Fruit fly (Drosophila melanogaster) whole organism, embryonic: ENCODE results near the gene pes.
A peak's percentile ranks its signal among the peaks of the same experiment; 100 is the strongest.

Source experiments
- Bdp1 ChIP-seq: fragments of 200-800 bp; sonication (Bioruptor generic); optimal IDR thresholded peaks from 3 replicates; lab custom pipeline; 2016; ENCODE audit warnings: missing biosample characterization, missing genetic modification characterization
- CG10321 ChIP-seq: fragments of 200-800 bp; sonication (Bioruptor generic); IDR thresholded peaks from 2 replicates; pipeline ENCODE4 v1.3.6; 2022; ENCODE audit warnings: missing biosample characterization, missing genetic modification characterization
- CG11398 ChIP-seq: fragments of 200-800 bp; sonication (Bioruptor generic); optimal IDR thresholded peaks from 2 replicates; lab custom pipeline; 2016; ENCODE audit warnings: missing biosample characterization, missing genetic modification characterization
- CG11504 ChIP-seq: fragments of 200-800 bp; sonication (Bioruptor generic); optimal IDR thresholded peaks from 3 replicates; lab custom pipeline; 2019; ENCODE audit warnings: missing biosample characterization, mild to moderate bottlenecking, missing genetic modification characterization, moderate library complexity
- CG12236 ChIP-seq: fragments of 200-800 bp; sonication (Bioruptor generic); optimal IDR thresholded peaks from 2 replicates; lab custom pipeline; 2016; ENCODE audit warnings: missing biosample characterization, missing genetic modification characterization
- CG12659 ChIP-seq: fragments of 200-800 bp; sonication (Bioruptor generic); optimal IDR thresholded peaks from 3 replicates; lab custom pipeline; 2017; ENCODE audit warnings: mild to moderate bottlenecking, missing biosample characterization, missing genetic modification reagents, missing genetic modification characterization
- CG15696 ChIP-seq: fragments of 200-800 bp; sonication (Bioruptor generic); optimal IDR thresholded peaks from 2 replicates; lab custom pipeline; 2019; ENCODE audit warnings: missing biosample characterization, mild to moderate bottlenecking, missing genetic modification characterization, moderate library complexity
- CG1602 ChIP-seq: fragments of 200-800 bp; sonication (Bioruptor generic); optimal IDR thresholded peaks from 3 replicates; lab custom pipeline; 2016; ENCODE audit warnings: missing biosample characterization, missing genetic modification characterization
- CG18599 ChIP-seq: fragments of 200-800 bp; sonication (Bioruptor generic); optimal IDR thresholded peaks from 3 replicates; lab custom pipeline; 2017; ENCODE audit warnings: missing biosample characterization, missing genetic modification characterization, mild to moderate bottlenecking, moderate library complexity, missing genetic modification reagents
- CG2199 ChIP-seq: fragments of 200-800 bp; sonication (Bioruptor generic); IDR thresholded peaks from 3 replicates; pipeline ENCODE4 v1.3.6; 2022; ENCODE audit warnings: missing biosample characterization, missing genetic modification characterization
- CG3163 ChIP-seq: fragments of 200-800 bp; sonication (Bioruptor generic); optimal IDR thresholded peaks from 3 replicates; lab custom pipeline; 2016; ENCODE audit warnings: missing biosample characterization, missing genetic modification characterization
- CG34224 ChIP-seq: fragments of 200-800 bp; sonication (Bioruptor generic); IDR thresholded peaks from 3 replicates; pipeline ENCODE4 v1.3.6; 2022; ENCODE audit warnings: missing biosample characterization, missing genetic modification characterization; ENCODE audit not compliant: partially characterized antibody
- CG34422 ChIP-seq: fragments of 200-800 bp; sonication (Bioruptor generic); IDR thresholded peaks from 3 replicates; pipeline ENCODE4 v1.3.6; 2022; ENCODE audit warnings: missing biosample characterization, missing genetic modification characterization
- CG3838 ChIP-seq: fragments of 200-800 bp; sonication (Bioruptor generic); optimal IDR thresholded peaks from 3 replicates; lab custom pipeline; 2016; ENCODE audit warnings: missing biosample characterization, missing genetic modification characterization
- CG4282 ChIP-seq: fragments of 200-800 bp; sonication (Bioruptor generic); optimal IDR thresholded peaks from 2 replicates; lab custom pipeline; 2016; ENCODE audit warnings: missing biosample characterization, missing genetic modification characterization
- CG5245 ChIP-seq: fragments of 200-800 bp; sonication (Bioruptor generic); optimal IDR thresholded peaks from 3 replicates; lab custom pipeline; 2016; ENCODE audit warnings: missing biosample characterization, missing genetic modification characterization
- CG8290 ChIP-seq, 3 experiments: fragments of 200-800 bp; sonication (Bioruptor generic); optimal IDR thresholded peaks; 2 replicates each; lab custom pipeline; 2016 to 2019; ENCODE audit warnings: missing biosample characterization in 3 of 3, missing genetic modification characterization in 3 of 3, mild to moderate bottlenecking in 2 of 3, moderate library complexity in 1 of 3
- CG8388 ChIP-seq: fragments of 200-800 bp; sonication (Bioruptor generic); optimal IDR thresholded peaks from 2 replicates; lab custom pipeline; 2019; ENCODE audit warnings: missing biosample characterization, mild to moderate bottlenecking, missing genetic modification characterization, moderate library complexity
- Dek ChIP-seq: fragments of 200-800 bp; sonication (Bioruptor generic); optimal IDR thresholded peaks from 3 replicates; lab custom pipeline; 2019; ENCODE audit warnings: missing biosample characterization, mild to moderate bottlenecking, missing genetic modification characterization, moderate library complexity
- Dfd ChIP-seq, 2 experiments: fragments of >200 bp; optimal IDR thresholded peaks; 2 replicates each; lab custom pipeline; 2017; ENCODE audit warnings: missing biosample characterization in 2 of 2, missing genetic modification characterization in 2 of 2
- Doc3 ChIP-seq: fragments of 200-800 bp; sonication (Bioruptor generic); IDR thresholded peaks from 3 replicates; pipeline ENCODE4 v1.3.6; 2022; ENCODE audit warnings: missing biosample characterization, missing genetic modification characterization; ENCODE audit not compliant: partially characterized antibody
- Dref ChIP-seq: fragments of 200-800 bp; sonication (Bioruptor generic); IDR thresholded peaks from 2 replicates; pipeline ENCODE4 v1.3.6; 2022; ENCODE audit warnings: missing biosample characterization, missing genetic modification characterization
- Elba2 ChIP-seq: fragments of 200-800 bp; sonication (Bioruptor generic); optimal IDR thresholded peaks from 3 replicates; lab custom pipeline; 2016; ENCODE audit warnings: missing biosample characterization, missing genetic modification characterization
- Fer3 ChIP-seq: fragments of 200-800 bp; sonication (Bioruptor generic); optimal IDR thresholded peaks from 2 replicates; lab custom pipeline; 2018; ENCODE audit warnings: missing biosample characterization, mild to moderate bottlenecking, missing genetic modification characterization, moderate library complexity
- Hr51 ChIP-seq, 2 experiments: fragments of 200-800 bp; sonication (Bioruptor generic); optimal IDR thresholded peaks; 2 replicates in 1 of 2; 3 replicates in 1 of 2; lab custom pipeline; 2016 to 2018; ENCODE audit warnings: missing biosample characterization in 2 of 2, missing genetic modification characterization in 2 of 2, mild to moderate bottlenecking in 1 of 2, moderate library complexity in 1 of 2
- Nf-YC ChIP-seq: fragments of 200-800 bp; optimal IDR thresholded peaks from 3 replicates; lab custom pipeline; 2019; ENCODE audit warnings: missing biosample characterization, mild to moderate bottlenecking, missing genetic modification characterization, moderate library complexity
- Oli ChIP-seq: fragments of 200-800 bp; sonication (Bioruptor generic); optimal IDR thresholded peaks from 2 replicates; lab custom pipeline; 2018; ENCODE audit warnings: missing biosample characterization, mild to moderate bottlenecking, missing genetic modification characterization, moderate library complexity
- Scr ChIP-seq: fragments of 200-800 bp; sonication (Bioruptor generic); IDR thresholded peaks from 2 replicates; pipeline ENCODE4 v1.3.6; 2022; ENCODE audit warnings: missing biosample characterization, missing genetic modification characterization; ENCODE audit not compliant: partially characterized antibody
- Sox100B ChIP-seq: fragments of 200-800 bp; sonication (Bioruptor generic); optimal IDR thresholded peaks from 3 replicates; lab custom pipeline; 2018; ENCODE audit warnings: missing biosample characterization, mild to moderate bottlenecking, missing genetic modification characterization
- TFAM ChIP-seq: fragments of 200-800 bp; sonication (Bioruptor generic); optimal IDR thresholded peaks from 2 replicates; lab custom pipeline; 2017; ENCODE audit warnings: missing biosample characterization, missing genetic modification characterization, inconsistent platforms
- ap ChIP-seq: fragments of 200-800 bp; sonication (Bioruptor generic); IDR thresholded peaks from 2 replicates; pipeline ENCODE4 v1.3.6; 2022; ENCODE audit warnings: missing biosample characterization, missing genetic modification characterization
- br ChIP-seq: fragments of >200 bp; optimal IDR thresholded peaks from 2 replicates; lab custom pipeline; 2017
- chinmo ChIP-seq: fragments of 200-800 bp; sonication (Bioruptor generic); IDR thresholded peaks from 4 replicates; pipeline ENCODE4 v1.3.6; 2022; ENCODE audit warnings: missing biosample characterization, missing genetic modification characterization; ENCODE audit not compliant: partially characterized antibody
- chm ChIP-seq: fragments of 200-800 bp; sonication (Bioruptor generic); IDR thresholded peaks from 2 replicates; pipeline ENCODE4 v1.3.6; 2022; ENCODE audit warnings: missing biosample characterization, missing genetic modification characterization
- ci ChIP-seq: fragments of 200-800 bp; sonication (Bioruptor generic); IDR thresholded peaks from 3 replicates; pipeline ENCODE4 v1.3.6; 2022; ENCODE audit warnings: missing biosample characterization, missing genetic modification characterization
- cwo ChIP-seq: fragments of 200-800 bp; sonication (Bioruptor generic); optimal IDR thresholded peaks from 3 replicates; lab custom pipeline; 2017; ENCODE audit warnings: missing biosample characterization, missing genetic modification characterization, mild to moderate bottlenecking, moderate library complexity, missing genetic modification reagents
- dmrt99B ChIP-seq: fragments of 200-800 bp; sonication (Bioruptor generic); optimal IDR thresholded peaks from 2 replicates; lab custom pipeline; 2018; ENCODE audit warnings: missing biosample characterization, mild to moderate bottlenecking, missing genetic modification characterization, moderate library complexity
- en ChIP-seq: fragments of 200-800 bp; sonication (Bioruptor generic); optimal IDR thresholded peaks from 2 replicates; lab custom pipeline; 2016; ENCODE audit warnings: missing biosample characterization, missing genetic modification characterization
- fd3F ChIP-seq: fragments of 200-800 bp; sonication (Bioruptor generic); optimal IDR thresholded peaks from 2 replicates; lab custom pipeline; 2018; ENCODE audit warnings: missing biosample characterization, mild to moderate bottlenecking, missing genetic modification characterization, moderate library complexity
- fd64A ChIP-seq: fragments of 200-800 bp; sonication (Bioruptor generic); optimal IDR thresholded peaks from 3 replicates; lab custom pipeline; 2018; ENCODE audit warnings: missing biosample characterization, mild to moderate bottlenecking, missing genetic modification characterization
- jigr1 ChIP-seq: fragments of 200-800 bp; sonication (Bioruptor generic); IDR thresholded peaks from 3 replicates; pipeline ENCODE4 v1.3.6; 2022; ENCODE audit warnings: missing biosample characterization, missing genetic modification characterization
- luna ChIP-seq: fragments of 200-800 bp; sonication (Bioruptor generic); optimal IDR thresholded peaks from 2 replicates; lab custom pipeline; 2016; ENCODE audit warnings: missing biosample characterization, missing genetic modification characterization
- oc ChIP-seq: fragments of 200-800 bp; sonication (Bioruptor generic); optimal IDR thresholded peaks from 2 replicates; lab custom pipeline; 2018; ENCODE audit warnings: missing biosample characterization, mild to moderate bottlenecking, missing genetic modification characterization, moderate library complexity
- pita ChIP-seq: fragments of 200-800 bp; sonication (Bioruptor generic); optimal IDR thresholded peaks from 2 replicates; lab custom pipeline; 2017; ENCODE audit warnings: missing biosample characterization, mild to moderate bottlenecking, missing genetic modification characterization
- pum ChIP-seq: fragments of 200-800 bp; sonication (Bioruptor generic); optimal IDR thresholded peaks from 2 replicates; lab custom pipeline; 2016; ENCODE audit warnings: missing biosample characterization, missing genetic modification characterization
- sens-2 ChIP-seq: fragments of 200-800 bp; sonication (Bioruptor generic); IDR thresholded peaks from 2 replicates; pipeline ENCODE4 v1.3.6; 2022; ENCODE audit warnings: missing biosample characterization, missing genetic modification characterization
- sim ChIP-seq: fragments of 200-800 bp; sonication (Bioruptor generic); IDR thresholded peaks from 2 replicates; pipeline ENCODE4 v1.3.6; 2022; ENCODE audit warnings: missing biosample characterization, missing genetic modification characterization
- sima ChIP-seq: fragments of 200-800 bp; sonication (Bioruptor generic); optimal IDR thresholded peaks from 2 replicates; lab custom pipeline; 2016; ENCODE audit warnings: missing biosample characterization, missing genetic modification characterization
- so ChIP-seq: fragments of 200-800 bp; sonication (Bioruptor generic); IDR thresholded peaks from 3 replicates; pipeline ENCODE4 v1.3.6; 2022; ENCODE audit warnings: missing biosample characterization, missing genetic modification characterization
- sug ChIP-seq: fragments of 200-800 bp; optimal IDR thresholded peaks from 2 replicates; lab custom pipeline; 2019; ENCODE audit warnings: missing biosample characterization, mild to moderate bottlenecking, missing genetic modification characterization, moderate library complexity
- zfh1 ChIP-seq: fragments of 200-800 bp; sonication (Bioruptor generic); IDR thresholded peaks from 3 replicates; pipeline ENCODE4 v1.3.6; 2022; ENCODE audit warnings: missing biosample characterization, missing genetic modification characterization

pes gene

dm6 chr2L:7976738-7977137 lies 17.2 kb downstream of the pes start (continued):
- no peak for TF ChIP-seq pita (GFP tag; lab: Kevin White, UChicago)
- TF ChIP-seq CG2199 (GFP tag; lab: Robert Waterston, UW): peak; percentile 22; the same call in 1 of the 3 replicates
- TF ChIP-seq Hr51 (GFP tag; optimal IDR thresholded peaks at IDR 0.05; lab: Kevin White, UChicago): no peak
- no peak for TF ChIP-seq CG15696 (tag; lab: Kevin White, UChicago)
- TF ChIP-seq pum: no peak
- TF ChIP-seq sug (tag; lab: Kevin White, UChicago): peak; percentile 8
- TF ChIP-seq sens-2 (GFP tag; lab: Robert Waterston, UW): no peak
- no peak for TF ChIP-seq CG1602
- TF ChIP-seq Dfd (GFP tag; optimal IDR thresholded peaks at IDR 0.05; lab: Kevin White, UChicago): peak; percentile 43 to 91
- no peak for TF ChIP-seq Doc3 (GFP tag; lab: Robert Waterston, UW)
- no peak for TF ChIP-seq jigr1 (GFP tag; lab: Robert Waterston, UW)
- TF ChIP-seq CG18599 (GFP tag; lab: Kevin White, UChicago): no peak
- TF ChIP-seq Bdp1 (GFP tag; lab: Kevin White, UChicago): no peak
- no peak for TF ChIP-seq Oli
- TF ChIP-seq CG12236 (GFP tag; lab: Kevin White, UChicago): no peak
- TF ChIP-seq fd64A: no peak
- peak; percentile 15 for TF ChIP-seq CG3163 (GFP tag; lab: Kevin White, UChicago)
- peak; percentile 71; the same call in 1 of the 3 replicates for TF ChIP-seq CG34422 (GFP tag; lab: Robert Waterston, UW)
- peak; percentile 53; the same call in 2 of the 3 replicates for TF ChIP-seq ci (GFP tag; lab: Robert Waterston, UW)
- no peak for TF ChIP-seq TFAM (GFP tag; lab: Kevin White, UChicago)
- TF ChIP-seq Dref: no peak
- TF ChIP-seq Nf-YC (tag; lab: Kevin White, UChicago): no peak
- TF ChIP-seq CG8290 (GFP tag; optimal IDR thresholded peaks at IDR 0.05; lab: Kevin White, UChicago): no peak
- TF ChIP-seq CG8290 (tag; optimal IDR thresholded peaks at IDR 0.05; lab: Kevin White, UChicago): peak in 1 of 2 experiments; percentile 27
- TF ChIP-seq Dek (tag; lab: Kevin White, UChicago): no peak
- TF ChIP-seq CG12659 (GFP tag; lab: Kevin White, UChicago): no peak
- no peak for TF ChIP-seq CG11504 (tag; lab: Kevin White, UChicago)
- TF ChIP-seq oc: no peak
- no peak for TF ChIP-seq en (GFP tag; lab: Kevin White, UChicago)
- TF ChIP-seq sima (GFP tag; lab: Kevin White, UChicago): no peak
- peak; percentile 73 for TF ChIP-seq cwo
- TF ChIP-seq sim: no peak
- TF ChIP-seq Fer3 (tag; lab: Kevin White, UChicago): no peak
- TF ChIP-seq chm (GFP tag; lab: Robert Waterston, UW): peak; percentile 36; the same call in 1 of the 2 replicates
- TF ChIP-seq CG3838 (GFP tag; lab: Kevin White, UChicago): no peak
- TF ChIP-seq CG5245 (GFP tag; lab: Kevin White, UChicago): no peak
- TF ChIP-seq fd3F (GFP tag; lab: Kevin White, UChicago): no peak
- no peak for TF ChIP-seq luna (GFP tag; lab: Kevin White, UChicago)
- TF ChIP-seq br: no peak
- no peak for TF ChIP-seq Sox100B
- TF ChIP-seq CG4282 (GFP tag; lab: Kevin White, UChicago): no peak
- TF ChIP-seq zfh1 (GFP tag; lab: Robert Waterston, UW): no peak; the same call in 2 of the 3 replicates
- TF ChIP-seq CG11398 (GFP tag; lab: Kevin White, UChicago): no peak
- TF ChIP-seq dmrt99B: no peak
- TF ChIP-seq ap (GFP tag; lab: Robert Waterston, UW): no peak
- no peak for TF ChIP-seq CG8388 (GFP tag; lab: Kevin White, UChicago)
- TF ChIP-seq CG10321 (GFP tag; lab: Robert Waterston, UW): peak; percentile 44; the same call in 1 of the 2 replicates
- TF ChIP-seq Elba2: no peak
- peak; percentile 86; the same call in 2 of the 4 replicates for TF ChIP-seq chinmo
- TF ChIP-seq CG34224 (GFP tag; lab: Robert Waterston, UW): no peak
- peak; percentile 42; the same call in 1 of the 3 replicates for TF ChIP-seq so (GFP tag; lab: Robert Waterston, UW)
- TF ChIP-seq Scr: no peak
